Fruit fly (Drosophila melanogaster): ENCODE data around the gene Vml.

Gene Vml

DNA sequence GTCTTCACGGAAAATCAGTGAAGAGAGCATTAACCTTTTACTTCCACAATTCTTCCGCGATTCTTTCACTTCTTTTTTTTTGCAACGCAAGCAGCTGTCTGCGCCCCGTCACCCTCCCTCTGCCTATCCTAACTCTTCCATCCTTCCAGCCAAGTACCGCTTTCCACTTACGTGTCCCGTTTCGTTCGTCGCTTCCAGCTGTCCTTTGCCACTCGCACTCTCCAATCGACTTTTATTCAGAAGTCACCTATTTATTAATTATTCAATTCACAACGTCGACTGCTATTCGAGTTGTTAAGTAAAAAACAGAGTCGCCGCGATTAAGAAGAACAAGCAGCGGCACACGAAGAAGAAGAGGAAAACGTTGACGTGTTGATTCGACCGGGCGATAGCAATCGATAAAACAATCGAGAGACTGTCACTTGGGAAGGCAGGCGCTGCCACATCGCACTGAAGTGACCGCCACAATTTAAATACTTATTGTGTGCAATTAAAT lies 870 bp upstream of the Vml start, which contains the start of gene Grp170 (continued):
- TF ChIP-seq Spps (tag; optimal IDR thresholded peaks at IDR 0.05) (no peak), sob (GFP tag; IDR thresholded peaks at IDR 0.05) (0 out of 2 replicates have a peak, but pooled peaks have one; percentile 18), hth (optimal IDR thresholded peaks at IDR 0.05) (no peak), gfzf (GFP tag; optimal IDR thresholded peaks at IDR 0.05) (peak; percentile 25), Med (GFP tag) (peak; percentile 90), CHES-1-like (GFP tag; optimal IDR thresholded peaks at IDR 0.05) (peak; percentile 22), Sin3A (optimal IDR thresholded peaks at IDR 0.05) (peak; percentile 72), vnd (GFP tag; IDR thresholded peaks at IDR 0.05; ENCODE audit: partially characterized antibody) (peak; percentile 87), YL-1 (GFP tag; optimal IDR thresholded peaks at IDR 0.05) (peak; percentile 80), CG7987 (GFP tag; optimal IDR thresholded peaks at IDR 0.05) (peak; percentile 19), CG13624 (GFP tag; optimal IDR thresholded peaks at IDR 0.05) (peak; percentile 6), pan (optimal IDR thresholded peaks at IDR 0.05) (no peak), pan (GFP tag; optimal IDR thresholded peaks at IDR 0.05 in 1 of 2, IDR thresholded peaks at IDR 0.05 in 1 of 2) (no peak), CG31441 (GFP tag; IDR thresholded peaks at IDR 0.05) (no peak), tna (GFP tag; IDR thresholded peaks at IDR 0.05; ENCODE audit: partially characterized antibody) (peak; percentile 86), CG42726 (GFP tag; IDR thresholded peaks at IDR 0.05; ENCODE audit: partially characterized antibody) (peak; percentile 93), Dp (GFP tag; optimal IDR thresholded peaks at IDR 0.05) (peak; percentile 96), sna (GFP tag; IDR thresholded peaks at IDR 0.05; ENCODE audit: partially characterized antibody) (peak; percentile 78), E2f2 (GFP tag; IDR thresholded peaks at IDR 0.05) (peak; percentile 98), caup (GFP tag; optimal IDR thresholded peaks at IDR 0.05; ENCODE audit: severe bottlenecking) (peak; percentile 39), Dref (GFP tag; IDR thresholded peaks at IDR 0.05) (peak; percentile 92), CG15514 (GFP tag; optimal IDR thresholded peaks at IDR 0.05) (peak; percentile 82), ato (GFP tag; IDR thresholded peaks at IDR 0.05; ENCODE audit: partially characterized antibody) (peak; percentile 74; the same call in 1 of the 2 replicates), fd64A (GFP tag; optimal IDR thresholded peaks at IDR 0.05) (no peak), dmrt99B (tag; optimal IDR thresholded peaks at IDR 0.05) (no peak), CG13287 (GFP tag; IDR thresholded peaks at IDR 0.05; ENCODE audit: partially characterized antibody) (peak; percentile 93), CG9797 (GFP tag; optimal IDR thresholded peaks at IDR 0.05) (peak; percentile 54), Rfx (GFP tag; IDR thresholded peaks at IDR 0.05) (peak; percentile 25; the same call in 1 of the 2 replicates), slbo (GFP tag; IDR thresholded peaks at IDR 0.05) (0 out of 2 replicates have a peak, but pooled peaks have one; percentile 18), CG2678 (tag; optimal IDR thresholded peaks at IDR 0.05) (peak; percentile 12), pzg (GFP tag; optimal IDR thresholded peaks at IDR 0.05) (peak; percentile 91), crol (GFP tag; IDR thresholded peaks at IDR 0.05) (peak; percentile 94), Dip2 (GFP tag; IDR thresholded peaks at IDR 0.05) (no peak), CG2129 (GFP tag; IDR thresholded peaks at IDR 0.05; ENCODE audit: partially characterized antibody) (peak; percentile 69), stwl (tag; optimal IDR thresholded peaks at IDR 0.05) (peak; percentile 52), CG14014 (GFP tag; IDR thresholded peaks at IDR 0.05) (no peak), tll (GFP tag; optimal IDR thresholded peaks at IDR 0.05) (peak in 1 of 2 experiments; percentile 52), nom (GFP tag; optimal IDR thresholded peaks at IDR 0.05) (peak; percentile 51), Ets97D (GFP tag; optimal IDR thresholded peaks at IDR 0.05) (peak; percentile 86), CG3726 (GFP tag; IDR thresholded peaks at IDR 0.05) (no peak), Scr (GFP tag; IDR thresholded peaks at IDR 0.05; ENCODE audit: partially characterized antibody) (peak; percentile 86), kni (GFP tag; optimal IDR thresholded peaks at IDR 0.05) (no peak), CG12659 (GFP tag; optimal IDR thresholded peaks at IDR 0.05) (peak; percentile 44), knrl (GFP tag; IDR thresholded peaks at IDR 0.05; ENCODE audit: partially characterized antibody) (peak; percentile 87), inv (GFP tag; IDR thresholded peaks at IDR 0.05; ENCODE audit: partially characterized antibody) (peak; percentile 85), crp (GFP tag; optimal IDR thresholded peaks at IDR 0.05) (peak in 1 of 2 experiments; percentile 53), sens (GFP tag) (peak; percentile 81), Xbp1 (GFP tag; optimal IDR thresholded peaks at IDR 0.05) (peak; percentile 96), Nf-YC (tag; optimal IDR thresholded peaks at IDR 0.05) (peak; percentile 17)

Measured in whole organism, embryonic.